Worm (Caenorhabditis elegans): ENCODE results near the gene F26H11.4.

The F26H11.4 gene

ce11 chrII:14390036-14390763 lies 18.2 kb upstream of the F26H11.4 start, which contains the start of the genes kbp-3 and nurf-1:
Gene kbp-3, minus strand, starts transcription at chrII:14390078.
Gene nurf-1, plus strand, starts transcription at chrII:14390713.
- TF ChIP-seq efl-1 (GFP tag; optimal IDR thresholded peaks at IDR 0.05) (peak; percentile 83), F23B12.7 (tag; optimal IDR thresholded peaks at IDR 0.05; ENCODE audit: insufficient read depth) (peak; percentile 60), ztf-18 (tag; optimal IDR thresholded peaks at IDR 0.05) (peak; percentile 8), lin-40 (tag; optimal IDR thresholded peaks at IDR 0.05) (no peak), egl-18 (GFP tag; IDR thresholded peaks at IDR 0.05) (no peak), mcd-1 (GFP tag; IDR thresholded peaks at IDR 0.05) (peak; percentile 61), K12H6.12 (tag; optimal IDR thresholded peaks at IDR 0.05) (peak; percentile 5), hlh-12 (tag; optimal IDR thresholded peaks at IDR 0.05) (no peak), ceh-91 (GFP tag; IDR thresholded peaks at IDR 0.05) (no peak; the same call in 1 of the 2 replicates), sea-2 (GFP tag; IDR thresholded peaks at IDR 0.05) (no peak), hrde-1 (tag; optimal IDR thresholded peaks at IDR 0.05; ENCODE audit: borderline replicate concordance) (no peak), lin-35 (GFP tag; optimal IDR thresholded peaks at IDR 0.05) (peak in 1 of 3 experiments; percentile 56), sptf-2 (GFP tag; optimal IDR thresholded peaks at IDR 0.05) (no peak), hmg-20 (GFP tag; IDR thresholded peaks at IDR 0.05) (no peak), lin-54 (GFP tag; optimal IDR thresholded peaks at IDR 0.05) (peak; percentile 79), lag-1 (GFP tag; IDR thresholded peaks at IDR 0.05) (no peak), dox-1 (GFP tag; IDR thresholded peaks at IDR 0.05) (peak; percentile 78), nhr-90 (tag; optimal IDR thresholded peaks at IDR 0.05) (no peak), C06A6.2 (GFP tag; conservative IDR thresholded peaks at IDR 0.05) (no peak), hlh-26 (GFP tag; conservative IDR thresholded peaks at IDR 0.05) (no peak), F57A8.1 (GFP tag; optimal IDR thresholded peaks at IDR 0.05) (no peak), nhr-80 (tag; optimal IDR thresholded peaks at IDR 0.05) (peak; percentile 17), snpc-4 (GFP tag; optimal IDR thresholded peaks at IDR 0.05) (no peak), snpc-4 (tag; optimal IDR thresholded peaks at IDR 0.05) (no peak), Y56A3A.18 (GFP tag; IDR thresholded peaks at IDR 0.05) (no peak), nfya-1 (tag; optimal IDR thresholded peaks at IDR 0.05; ENCODE audit: borderline replicate concordance, insufficient read depth) (no peak), ama-1 (optimal IDR thresholded peaks at IDR 0.05) (no peak), ama-1 (GFP tag; optimal IDR thresholded peaks at IDR 0.05) (no peak), hmg-1.2 (GFP tag; IDR thresholded peaks at IDR 0.05) (peak; percentile 22; the same call in 1 of the 2 replicates), attf-5 (GFP tag; optimal IDR thresholded peaks at IDR 0.05) (peak; percentile 80), D2030.7 (GFP tag; IDR thresholded peaks at IDR 0.05) (peak; percentile 34; the same call in 1 of the 2 replicates), dpl-1 (GFP tag; optimal IDR thresholded peaks at IDR 0.05) (peak; percentile 69), let-526 (GFP tag; IDR thresholded peaks at IDR 0.05) (no peak), lsl-1 (GFP tag; optimal IDR thresholded peaks at IDR 0.05) (peak; percentile 64), F33H1.4 (GFP tag; IDR thresholded peaks at IDR 0.05) (peak; percentile 85), madf-6 (GFP tag; IDR thresholded peaks at IDR 0.05) (peak; percentile 70)

DNA sequence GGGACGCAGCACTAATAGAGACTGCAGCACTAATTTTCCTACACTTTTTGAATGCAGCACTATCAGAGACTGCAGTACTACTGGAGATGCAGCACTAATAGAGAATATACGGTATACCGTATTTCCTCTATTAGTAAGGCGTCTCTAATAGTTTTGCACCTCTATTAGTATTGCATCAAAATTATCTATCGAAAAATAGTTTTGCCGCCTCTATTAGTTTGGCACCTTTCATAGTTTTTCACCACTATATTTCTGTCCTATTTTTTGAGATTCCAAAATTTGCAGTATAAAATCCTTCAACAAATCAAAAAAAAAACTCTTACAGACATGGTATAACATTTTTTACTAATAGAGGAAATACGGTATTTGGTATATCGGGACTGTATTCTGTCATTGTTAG lies 14.6 kb upstream of the F26H11.4 start:
- TF ChIP-seq D2030.7 (GFP tag; IDR thresholded peaks at IDR 0.05) (no peak), nfya-1 (tag; optimal IDR thresholded peaks at IDR 0.05; ENCODE audit: borderline replicate concordance, insufficient read depth) (no peak), B0261.1 (tag; optimal IDR thresholded peaks at IDR 0.05) (no peak), let-607 (tag; optimal IDR thresholded peaks at IDR 0.05) (no peak), sptf-2 (GFP tag; optimal IDR thresholded peaks at IDR 0.05) (no peak), egl-18 (GFP tag; IDR thresholded peaks at IDR 0.05) (no peak), B0035.1 (tag; optimal IDR thresholded peaks at IDR 0.05) (no peak), T26A5.8 (tag; optimal IDR thresholded peaks at IDR 0.05) (no peak), aptf-3 (GFP tag; IDR thresholded peaks at IDR 0.05) (no peak), him-1 (tag; optimal IDR thresholded peaks at IDR 0.05) (no peak)

Data from whole organism, young adult.